Worm (Caenorhabditis elegans) whole organism, late embryonic: ENCODE results near the gene idpp-8.

Source experiments
- C08G9.2 ChIP-seq: sonication (generic microtip); optimal IDR thresholded peaks from 2 replicates; lab custom pipeline; 2016; ENCODE audit warnings: mild to moderate bottlenecking, missing genetic modification characterization, moderate library complexity, missing compliant biosample characterization
- K09A11.1 ChIP-seq: sonication (generic microtip); optimal IDR thresholded peaks from 2 replicates; lab custom pipeline; 2017; ENCODE audit warnings: antibody characterized with exemption, mild to moderate bottlenecking, missing genetic modification characterization, missing compliant biosample characterization; ENCODE audit not compliant: insufficient read depth
- T23F11.4 ChIP-seq: fragments of 200-800 bp; sonication (Bioruptor generic); optimal IDR thresholded peaks from 2 replicates; lab custom pipeline; 2018; ENCODE audit warnings: mild to moderate bottlenecking, missing genetic modification characterization, missing compliant biosample characterization
- ahr-1 ChIP-seq: sonication (generic microtip); optimal IDR thresholded peaks from 2 replicates; lab custom pipeline; 2016; ENCODE audit warnings: missing genetic modification characterization, missing compliant biosample characterization
- ama-1 ChIP-seq: fragments of 150-350 bp; optimal IDR thresholded peaks from 2 replicates; lab custom pipeline; 2014
- ceh-19 ChIP-seq: fragments of 200-800 bp; sonication (Bioruptor generic); optimal IDR thresholded peaks from 2 replicates; lab custom pipeline; 2018; ENCODE audit warnings: mild to moderate bottlenecking, missing genetic modification characterization, missing compliant biosample characterization
- ceh-2 ChIP-seq: sonication (generic microtip); optimal IDR thresholded peaks from 2 replicates; lab custom pipeline; 2016; ENCODE audit warnings: missing genotype, missing genetic modification characterization, missing compliant biosample characterization
- ceh-22 ChIP-seq: sonication (generic microtip); optimal IDR thresholded peaks from 2 replicates; lab custom pipeline; 2017; ENCODE audit warnings: missing biosample characterization, missing genetic modification characterization
- ceh-24 ChIP-seq: sonication (generic microtip); optimal IDR thresholded peaks from 2 replicates; lab custom pipeline; 2016; ENCODE audit warnings: mild to moderate bottlenecking, missing genetic modification characterization, missing compliant biosample characterization
- ceh-31 ChIP-seq: sonication (generic microtip); optimal IDR thresholded peaks from 2 replicates; lab custom pipeline; 2016; ENCODE audit warnings: missing genetic modification characterization, missing compliant biosample characterization
- ceh-45 ChIP-seq: fragments of 200-800 bp; sonication (Bioruptor generic); IDR thresholded peaks from 2 replicates; pipeline ENCODE4 v1.3.6; 2022; ENCODE audit warnings: missing genetic modification reagents, missing genetic modification characterization, missing compliant biosample characterization
- ceh-48 ChIP-seq: sonication (generic microtip); optimal IDR thresholded peaks from 2 replicates; lab custom pipeline; 2016; ENCODE audit warnings: missing genetic modification characterization, inconsistent platforms, missing compliant biosample characterization
- che-1 ChIP-seq: sonication (generic microtip); optimal IDR thresholded peaks from 2 replicates; lab custom pipeline; 2016; ENCODE audit warnings: mild to moderate bottlenecking, missing genetic modification characterization, missing compliant biosample characterization
- elt-2 ChIP-seq: sonication (generic microtip); optimal IDR thresholded peaks from 2 replicates; lab custom pipeline; 2016; ENCODE audit warnings: missing genetic modification reagents, missing genetic modification characterization, missing compliant biosample characterization
- ets-4 ChIP-seq: sonication (generic microtip); optimal IDR thresholded peaks from 2 replicates; lab custom pipeline; 2016; ENCODE audit warnings: missing genetic modification characterization, missing compliant biosample characterization
- eyg-1 ChIP-seq: sonication (generic microtip); optimal IDR thresholded peaks from 2 replicates; lab custom pipeline; 2016; ENCODE audit warnings: missing genotype, missing genetic modification characterization, missing compliant biosample characterization
- fkh-10 ChIP-seq: fragments of 150-350 bp; optimal IDR thresholded peaks from 2 replicates; lab custom pipeline; 2014; ENCODE audit warnings: missing biosample characterization, missing genetic modification reagents, missing genetic modification characterization
- hlh-15 ChIP-seq: sonication (generic microtip); optimal IDR thresholded peaks from 2 replicates; lab custom pipeline; 2016; ENCODE audit warnings: missing genetic modification characterization, missing compliant biosample characterization
- hlh-30 ChIP-seq: sonication (generic microtip); optimal IDR thresholded peaks from 2 replicates; lab custom pipeline; 2017; ENCODE audit warnings: antibody characterized with exemption, missing genetic modification characterization, missing compliant biosample characterization; ENCODE audit not compliant: insufficient read depth
- lim-6 ChIP-seq: sonication (generic microtip); optimal IDR thresholded peaks from 2 replicates; lab custom pipeline; 2016; ENCODE audit warnings: missing genetic modification characterization, missing compliant biosample characterization
- mec-3 ChIP-seq: sonication (generic microtip); optimal IDR thresholded peaks from 2 replicates; lab custom pipeline; 2016; ENCODE audit warnings: borderline replicate concordance, missing genetic modification characterization, missing compliant biosample characterization
- nfya-1 ChIP-seq: sonication (generic microtip); optimal IDR thresholded peaks from 2 replicates; lab custom pipeline; 2017; ENCODE audit warnings: missing genetic modification characterization, mild to moderate bottlenecking, missing compliant biosample characterization, antibody characterized with exemption, moderate library complexity
- nhr-11 ChIP-seq: fragments of 150-350 bp; optimal IDR thresholded peaks from 2 replicates; lab custom pipeline; 2014; ENCODE audit warnings: missing biosample characterization, missing genetic modification characterization
- pat-9 ChIP-seq: fragments of 200-800 bp; sonication (Bioruptor generic); optimal IDR thresholded peaks from 2 replicates; lab custom pipeline; 2018; ENCODE audit warnings: mild to moderate bottlenecking, missing genetic modification characterization, moderate library complexity, missing compliant biosample characterization
- pax-1 ChIP-seq: fragments of 150-350 bp; optimal IDR thresholded peaks from 2 replicates; lab custom pipeline; 2014; ENCODE audit warnings: missing biosample characterization, missing genetic modification characterization
- pha-2 ChIP-seq: sonication (generic microtip); optimal IDR thresholded peaks from 2 replicates; lab custom pipeline; 2017; ENCODE audit warnings: mild to moderate bottlenecking, missing genetic modification characterization, missing compliant biosample characterization
- ref-2 ChIP-seq: sonication (generic microtip); optimal IDR thresholded peaks from 2 replicates; lab custom pipeline; 2016; ENCODE audit warnings: missing genetic modification characterization, missing compliant biosample characterization
- rnt-1 ChIP-seq: sonication (generic microtip); optimal IDR thresholded peaks from 2 replicates; lab custom pipeline; 2016; ENCODE audit warnings: missing genetic modification characterization, missing compliant biosample characterization
- sdc-2 ChIP-seq: sonication (generic microtip); optimal IDR thresholded peaks from 2 replicates; lab custom pipeline; 2016; ENCODE audit warnings: missing genotype, missing genetic modification characterization, missing compliant biosample characterization
- sox-2 ChIP-seq: fragments of 200-800 bp; sonication (Bioruptor generic); IDR thresholded peaks from 2 replicates; pipeline ENCODE4 v1.3.6; 2022; ENCODE audit warnings: missing genetic modification reagents, missing genetic modification characterization, missing compliant biosample characterization
- syd-9 ChIP-seq: sonication (generic microtip); optimal IDR thresholded peaks from 2 replicates; lab custom pipeline; 2016; ENCODE audit warnings: mild to moderate bottlenecking, missing genetic modification characterization, moderate library complexity, missing compliant biosample characterization
- tbx-2 ChIP-seq: sonication (generic microtip); optimal IDR thresholded peaks from 2 replicates; lab custom pipeline; 2016; ENCODE audit warnings: missing genetic modification characterization, missing compliant biosample characterization
- ttx-3 ChIP-seq: sonication (generic microtip); optimal IDR thresholded peaks from 2 replicates; lab custom pipeline; 2016; ENCODE audit warnings: missing genetic modification reagents, missing genetic modification characterization, missing compliant biosample characterization
- unc-55 ChIP-seq: sonication (generic microtip); optimal IDR thresholded peaks from 2 replicates; lab custom pipeline; 2017; ENCODE audit warnings: missing biosample characterization, missing genetic modification reagents, missing genetic modification characterization
- unc-86 ChIP-seq: sonication (generic microtip); optimal IDR thresholded peaks from 2 replicates; lab custom pipeline; 2016; ENCODE audit warnings: missing genetic modification characterization, missing compliant biosample characterization
- ztf-16 ChIP-seq: sonication (generic microtip); optimal IDR thresholded peaks from 2 replicates; lab custom pipeline; 2017; ENCODE audit warnings: missing genetic modification characterization, missing compliant biosample characterization

The idpp-8 gene

ce11 chrII:10311973-10312372 is 3.4 kb upstream of the idpp-8 start, which contains the start of gene srlf-34 (continued):
- no peak for TF ChIP-seq C08G9.2 (tag; lab: Kevin White, UChicago)
- TF ChIP-seq, all 69 proteins: peak for 0

ce11 chrII:10316119-10316518 is 767 bp downstream of the idpp-8 start, which contains the start of gene gcy-5:
gcy-5 (minus strand) TSS chrII:10316219.
- no peak for TF ChIP-seq ceh-22 (tag; lab: Kevin White, UChicago)
- TF ChIP-seq syd-9 (tag; lab: Kevin White, UChicago) = no peak
- TF ChIP-seq ceh-2 = no peak
- no peak for TF ChIP-seq ref-2 (tag; lab: Kevin White, UChicago)
- TF ChIP-seq unc-86 = no peak
- no peak for TF ChIP-seq T23F11.4 (GFP tag; lab: Kevin White, UChicago)
- no peak for TF ChIP-seq hlh-30 (tag; lab: Kevin White, UChicago)

- TF ChIP-seq elt-2 (tag; lab: Kevin White, UChicago) = no peak
- TF ChIP-seq sdc-2 = no peak
These were observed 1.7 kb downstream of the idpp-8 start, which contains the start of gene M02G9.4 for ce11 chrII:10317007-10317406. M02G9.4 (plus strand) TSS chrII:10317307.

ce11 chrII:10321410-10321809 is 6.1 kb downstream of the idpp-8 start, which contains the start of gene idpp-4:
idpp-4 (plus strand) TSS chrII:10321460.
- TF ChIP-seq eyg-1 (tag; lab: Kevin White, UChicago) (no peak), tbx-2 (no peak), ets-4 (tag; lab: Kevin White, UChicago) (no peak), ref-2 (tag; lab: Kevin White, UChicago) (no peak), hlh-15 (tag; lab: Kevin White, UChicago) (no peak), ztf-16 (tag; lab: Kevin White, UChicago) (no peak), ttx-3 (tag; lab: Kevin White, UChicago) (no peak), K09A11.1 (tag; lab: Kevin White, UChicago) (no peak), fkh-10 (GFP tag; lab: Kevin White, UChicago) (no peak), hlh-30 (tag; lab: Kevin White, UChicago) (no peak), ceh-24 (no peak), unc-55 (no peak), ceh-48 (no peak), ama-1 (lab: Kevin White, UChicago) (no peak), ceh-31 (no peak), sox-2 (GFP tag; lab: Robert Waterston, UW) (no peak), rnt-1 (tag; lab: Kevin White, UChicago) (no peak), pha-2 (tag; lab: Kevin White, UChicago) (no peak)

ce11 chrII:10325615-10326232 is 10.4 kb downstream of the idpp-8 start, which contains the start of gene appg-1:
appg-1 (plus strand) TSS chrII:10326041.
- TF ChIP-seq ets-4 (tag; lab: Kevin White, UChicago) = no peak
- no peak for TF ChIP-seq K09A11.1 (tag; lab: Kevin White, UChicago)
- TF ChIP-seq pat-9 (tag; lab: Kevin White, UChicago) = no peak
- no peak for TF ChIP-seq nfya-1
- no peak for TF ChIP-seq ceh-31
- no peak for TF ChIP-seq elt-2 (tag; lab: Kevin White, UChicago)
- no peak for TF ChIP-seq ref-2 (tag; lab: Kevin White, UChicago)
- no peak for TF ChIP-seq nhr-11
- no peak for TF ChIP-seq lim-6 (tag; lab: Kevin White, UChicago)
- no peak for TF ChIP-seq rnt-1 (tag; lab: Kevin White, UChicago)
- TF ChIP-seq eyg-1 (tag; lab: Kevin White, UChicago) = no peak
- TF ChIP-seq ahr-1 (tag; lab: Kevin White, UChicago) = no peak
- TF ChIP-seq ceh-19 (GFP tag; lab: Kevin White, UChicago) = no peak
- no peak for TF ChIP-seq unc-86
- no peak for TF ChIP-seq mec-3 (tag; lab: Kevin White, UChicago)
- TF ChIP-seq ceh-45 (GFP tag; lab: Robert Waterston, UW) = no peak
- no peak for TF ChIP-seq pax-1 (tag; lab: Kevin White, UChicago)
- TF ChIP-seq pha-2 (tag; lab: Kevin White, UChicago) = no peak
- no peak for TF ChIP-seq che-1 (tag; lab: Kevin White, UChicago)
